Fruit fly (Drosophila melanogaster) whole organism, wandering third instar larva: ENCODE results near the gene CG9631.

Experiments used
- CG32264 ChIP-seq: fragments of 200-800 bp; sonication (Bioruptor generic); optimal IDR thresholded peaks from 2 replicates; lab custom pipeline; 2016; ENCODE audit warnings: missing biosample characterization, missing genetic modification characterization
- Dfd ChIP-seq: fragments of >200 bp; optimal IDR thresholded peaks from 2 replicates; lab custom pipeline; 2017; ENCODE audit warnings: missing biosample characterization, missing genetic modification characterization
- GATAd ChIP-seq: sonication (Bioruptor generic); optimal IDR thresholded peaks from 2 replicates; lab custom pipeline; 2016; ENCODE audit warnings: missing biosample characterization, missing genetic modification characterization
- Myc ChIP-seq: fragments of >200 bp; optimal IDR thresholded peaks from 2 replicates; lab custom pipeline; 2017
- N ChIP-seq: fragments of >200 bp; optimal IDR thresholded peaks from 2 replicates; lab custom pipeline; 2018; ENCODE audit warnings: missing biosample characterization, missing external identifiers, missing genetic modification characterization
- Rel ChIP-seq, 2 experiments: fragments of 200-800 bp; sonication (Bioruptor generic) in 1 of 2; optimal IDR thresholded peaks; 2 replicates in 1 of 2; 3 replicates in 1 of 2; lab custom pipeline; 2016 to 2019; ENCODE audit warnings: mild to moderate bottlenecking in 2 of 2, missing biosample characterization in 2 of 2, missing genetic modification characterization in 2 of 2, moderate library complexity in 1 of 2
- fru ChIP-seq: fragments of 200-800 bp; sonication (Bioruptor generic); optimal IDR thresholded peaks from 3 replicates; lab custom pipeline; 2016; ENCODE audit warnings: missing biosample characterization, mild to moderate bottlenecking, missing genetic modification characterization
- h ChIP-seq: fragments of 200-800 bp; sonication (Bioruptor generic); optimal IDR thresholded peaks from 3 replicates; lab custom pipeline; 2016; ENCODE audit warnings: missing biosample characterization, mild to moderate bottlenecking, missing genetic modification characterization
- lola ChIP-seq: fragments of >200 bp; optimal IDR thresholded peaks from 2 replicates; lab custom pipeline; 2017; ENCODE audit warnings: missing biosample characterization, missing genetic modification characterization
- psq ChIP-seq: fragments of 200-800 bp; sonication (Bioruptor generic); optimal IDR thresholded peaks from 3 replicates; lab custom pipeline; 2017; ENCODE audit warnings: missing biosample characterization, mild to moderate bottlenecking, missing genetic modification characterization, moderate library complexity
- rgr ChIP-seq: fragments of 200-800 bp; sonication (Bioruptor generic); optimal IDR thresholded peaks from 3 replicates; lab custom pipeline; 2016; ENCODE audit warnings: missing biosample characterization, mild to moderate bottlenecking, missing genetic modification characterization
- sv ChIP-seq: fragments of 200-800 bp; sonication (Bioruptor generic); optimal IDR thresholded peaks from 3 replicates; lab custom pipeline; 2016; ENCODE audit warnings: missing biosample characterization, missing genetic modification characterization
- tai ChIP-seq: sonication (Bioruptor generic); optimal IDR thresholded peaks from 2 replicates; lab custom pipeline; 2016; ENCODE audit warnings: missing biosample characterization, missing genetic modification characterization
- woc ChIP-seq: sonication (Bioruptor generic); optimal IDR thresholded peaks from 2 replicates; lab custom pipeline; 2016; ENCODE audit warnings: missing biosample characterization, mild to moderate bottlenecking, missing genetic modification characterization

DNA sequence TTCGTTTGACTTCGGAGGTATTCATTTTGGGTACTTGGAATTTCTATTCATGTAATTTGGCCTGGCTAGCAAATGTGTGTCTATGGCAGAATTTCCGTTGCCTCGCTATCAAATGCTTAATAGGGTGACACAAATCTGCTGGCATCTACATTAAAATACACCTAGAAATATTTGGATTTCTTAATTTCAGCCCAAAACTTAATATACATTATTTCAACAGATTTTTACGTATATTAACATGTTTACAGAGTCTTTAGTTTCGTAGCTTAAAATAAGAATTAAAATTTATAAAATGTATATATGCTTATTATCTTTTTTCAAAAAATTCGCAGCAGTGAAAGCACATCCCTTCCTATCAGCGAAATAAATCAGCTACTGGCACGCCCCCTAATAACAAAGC lies 2.5 kb upstream of the CG9631 start, which contains the start of gene CG9624:
- TF ChIP-seq N (GFP tag; lab: Kevin White, UChicago) (no peak), CG32264 (no peak), sv (no peak), tai (GFP tag; lab: Kevin White, UChicago) (no peak), fru (GFP tag; lab: Kevin White, UChicago) (no peak), psq (GFP tag; lab: Kevin White, UChicago) (no peak), lola (no peak), Dfd (GFP tag; lab: Kevin White, UChicago) (no peak), h (no peak), Rel (GFP tag; optimal IDR thresholded peaks at IDR 0.05; lab: Kevin White, UChicago) (no peak), Rel (tag; optimal IDR thresholded peaks at IDR 0.05; lab: Kevin White, UChicago) (no peak), Myc (lab: Kevin White, UChicago) (no peak), GATAd (GFP tag; lab: Kevin White, UChicago) (no peak), rgr (GFP tag; lab: Kevin White, UChicago) (no peak), woc (GFP tag; lab: Kevin White, UChicago) (no peak)
